Worm (Caenorhabditis elegans): ENCODE data around the gene mpk-2.

DNA sequence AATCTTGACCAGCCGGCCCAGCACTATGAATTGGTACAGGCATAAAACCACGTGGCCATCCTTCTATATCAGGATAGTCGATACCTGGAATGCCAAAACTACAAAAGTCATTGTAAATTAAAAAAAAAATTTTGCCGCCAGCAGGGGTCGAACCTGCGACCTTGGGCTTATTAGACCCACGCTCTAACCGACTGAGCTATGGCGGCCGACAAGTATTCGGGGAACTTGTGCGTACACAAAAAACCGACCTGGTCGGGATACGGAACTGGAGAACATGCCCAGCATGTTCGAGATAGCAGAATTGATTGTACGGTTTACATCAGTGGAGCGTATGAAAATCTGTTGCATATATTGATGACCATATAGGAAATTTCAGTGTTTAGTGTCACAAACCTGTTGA lies 46.6 kb upstream of the mpk-2 start:
- TF ChIP-seq unc-39 (tag; optimal IDR thresholded peaks at IDR 0.05) (no peak), aly-2 (tag; optimal IDR thresholded peaks at IDR 0.05) (no peak), lsy-2 (tag; optimal IDR thresholded peaks at IDR 0.05) (peak; percentile 63 to 81), nhr-10 (tag; optimal IDR thresholded peaks at IDR 0.05) (no peak), ama-1 (optimal IDR thresholded peaks at IDR 0.05) (no peak), ceh-82 (tag; optimal IDR thresholded peaks at IDR 0.05) (no peak), peb-1 (tag; optimal IDR thresholded peaks at IDR 0.05) (no peak), nhr-6 (tag; optimal IDR thresholded peaks at IDR 0.05) (no peak), nhr-77 (tag; optimal IDR thresholded peaks at IDR 0.05) (peak; percentile 24), egl-27 (tag; optimal IDR thresholded peaks at IDR 0.05) (no peak)

Measured in whole organism, L2 larva.